Worm (Caenorhabditis elegans) whole organism, L1 larva: Measurements from ENCODE around the gene sre-37.

Experiments used
- ces-1 ChIP-seq: fragments of 150-350 bp; optimal IDR thresholded peaks from 2 replicates; lab custom pipeline; 2014; ENCODE audit warnings: missing biosample characterization, missing genetic modification reagents, missing genetic modification characterization
- egl-13 ChIP-seq: sonication (generic microtip); optimal IDR thresholded peaks from 2 replicates; lab custom pipeline; 2016; ENCODE audit warnings: missing genotype, missing genetic modification reagents, missing genetic modification characterization, missing compliant biosample characterization
- nhr-28 ChIP-seq: fragments of 150-350 bp; optimal IDR thresholded peaks from 2 replicates; lab custom pipeline; 2014; ENCODE audit warnings: missing biosample characterization, missing genetic modification characterization
- nhr-84 ChIP-seq: sonication (generic microtip); optimal IDR thresholded peaks from 2 replicates; lab custom pipeline; 2017; ENCODE audit warnings: missing biosample characterization, missing genetic modification characterization
- pax-3 ChIP-seq: fragments of 200-800 bp; sonication (Bioruptor generic); optimal IDR thresholded peaks from 2 replicates; lab custom pipeline; 2018; ENCODE audit warnings: mild to moderate bottlenecking, missing genetic modification characterization, moderate library complexity, missing compliant biosample characterization
- skn-1 ChIP-seq: fragments of 150-350 bp; optimal IDR thresholded peaks from 2 replicates; lab custom pipeline; 2014; ENCODE audit warnings: missing biosample characterization, missing genetic modification characterization
- swsn-7 ChIP-seq: sonication (generic microtip); optimal IDR thresholded peaks from 2 replicates; lab custom pipeline; 2016; ENCODE audit warnings: missing genetic modification characterization, missing compliant biosample characterization
- unc-62 ChIP-seq: fragments of 150-350 bp; optimal IDR thresholded peaks from 2 replicates; lab custom pipeline; 2014; ENCODE audit warnings: missing biosample characterization, missing genetic modification reagents, missing genetic modification characterization
- ztf-4 ChIP-seq: fragments of 150-350 bp; optimal IDR thresholded peaks from 2 replicates; lab custom pipeline; 2014; ENCODE audit warnings: missing biosample characterization, missing genetic modification characterization

- TF ChIP-seq nhr-84 (tag; lab: Kevin White, UChicago) (no peak), ztf-4 (tag; lab: Kevin White, UChicago) (no peak), ces-1 (GFP tag; lab: Kevin White, UChicago) (no peak), skn-1 (tag; lab: Kevin White, UChicago) (no peak), unc-62 (GFP tag; lab: Kevin White, UChicago) (no peak), swsn-7 (no peak), egl-13 (tag; lab: Kevin White, UChicago) (no peak), nhr-28 (tag; lab: Kevin White, UChicago) (no peak), pax-3 (tag; lab: Kevin White, UChicago) (no peak)
Observed at ce11 chrII:12457275-12457674, 8.4 kb upstream of the sre-37 start, which contains the start of gene sre-38.
